Worm (Caenorhabditis elegans): ENCODE measurements around the gene fbxa-99.

Gene fbxa-99

DNA sequence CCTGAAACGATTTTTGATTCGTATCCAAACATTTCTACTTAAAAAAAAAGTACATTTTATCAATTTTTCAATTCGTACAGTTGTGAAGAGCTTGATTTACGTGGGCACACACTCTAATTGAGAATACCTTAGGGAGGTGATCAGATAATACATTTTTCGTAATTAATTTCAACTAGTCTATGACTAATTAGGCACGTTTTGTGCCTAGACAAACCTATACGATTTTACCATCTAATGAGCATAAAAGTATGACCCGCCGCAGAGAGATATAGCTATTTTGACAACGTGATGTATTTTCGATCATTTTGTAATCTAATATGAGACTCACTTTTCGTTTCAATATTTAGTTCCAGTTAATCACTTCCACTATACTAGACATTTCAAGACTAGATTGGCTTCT lies 34.3 kb upstream of the fbxa-99 start:
- no peak for TF ChIP-seq pha-4 (tag; optimal IDR thresholded peaks at IDR 0.05)
- no peak for TF ChIP-seq snpc-4 (tag; optimal IDR thresholded peaks at IDR 0.05)
- TF ChIP-seq nhr-76 (tag; optimal IDR thresholded peaks at IDR 0.05), result no peak
- TF ChIP-seq nhr-77 (tag; optimal IDR thresholded peaks at IDR 0.05), result no peak
- no peak for TF ChIP-seq elt-2 (tag; optimal IDR thresholded peaks at IDR 0.05)
- TF ChIP-seq ceh-9 (tag; optimal IDR thresholded peaks at IDR 0.05), result no peak
- TF ChIP-seq egl-27 (tag; optimal IDR thresholded peaks at IDR 0.05), result no peak
- TF ChIP-seq daf-12 (tag; optimal IDR thresholded peaks at IDR 0.05), result no peak
- TF ChIP-seq ztf-11 (tag; optimal IDR thresholded peaks at IDR 0.05), result no peak
- no peak for TF ChIP-seq pqm-1 (tag; optimal IDR thresholded peaks at IDR 0.05)
- TF ChIP-seq elt-1 (tag; optimal IDR thresholded peaks at IDR 0.05), result no peak
- no peak for TF ChIP-seq mml-1 (tag; optimal IDR thresholded peaks at IDR 0.05)
- TF ChIP-seq sea-2 (GFP tag; optimal IDR thresholded peaks at IDR 0.05), result no peak
- no peak for TF ChIP-seq nhr-237 (tag; optimal IDR thresholded peaks at IDR 0.05)
- no peak for TF ChIP-seq elt-3 (tag; optimal IDR thresholded peaks at IDR 0.05)
- TF ChIP-seq nhr-12 (tag; optimal IDR thresholded peaks at IDR 0.05), result no peak

DNA sequence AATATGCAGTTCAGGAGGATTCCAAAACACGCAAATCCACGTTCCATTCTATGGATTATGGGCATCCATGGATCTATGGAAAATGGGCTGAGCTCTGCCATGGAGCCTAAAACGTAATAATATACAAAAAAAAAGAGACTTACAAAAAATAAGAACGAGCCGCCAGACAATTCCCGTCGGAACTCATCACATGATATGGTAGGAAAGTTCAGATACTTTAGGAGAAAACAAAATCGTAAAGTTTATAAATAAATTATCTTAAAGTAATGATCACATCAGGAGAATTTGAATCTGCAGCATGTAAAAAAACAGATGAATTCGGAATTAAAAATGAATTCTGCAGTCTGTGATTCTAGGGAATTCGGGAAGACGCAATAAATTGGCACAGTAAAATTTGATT lies 33.0 kb upstream of the fbxa-99 start, which contains the start of gene str-232:
Gene str-232, minus strand, starts transcription at position 101 of the 400 bp plus-strand sequence.
- TF ChIP-seq nhr-237 (tag; optimal IDR thresholded peaks at IDR 0.05), result no peak
- no peak for TF ChIP-seq snpc-4 (tag; optimal IDR thresholded peaks at IDR 0.05)
- no peak for TF ChIP-seq ama-1 (optimal IDR thresholded peaks at IDR 0.05)
- TF ChIP-seq sea-2 (GFP tag; optimal IDR thresholded peaks at IDR 0.05), result no peak
- no peak for TF ChIP-seq ztf-4 (tag; optimal IDR thresholded peaks at IDR 0.05)
- no peak for TF ChIP-seq R02D3.7 (tag; optimal IDR thresholded peaks at IDR 0.05)
- TF ChIP-seq tbx-2 (tag; optimal IDR thresholded peaks at IDR 0.05), result no peak
- TF ChIP-seq hmg-11 (tag; optimal IDR thresholded peaks at IDR 0.05), result no peak
- TF ChIP-seq pqm-1 (tag; optimal IDR thresholded peaks at IDR 0.05), result no peak
- no peak for TF ChIP-seq zag-1 (tag; optimal IDR thresholded peaks at IDR 0.05)
- TF ChIP-seq nhr-28 (tag; optimal IDR thresholded peaks at IDR 0.05), result no peak
- no peak for TF ChIP-seq elt-2 (tag; optimal IDR thresholded peaks at IDR 0.05)
- TF ChIP-seq nhr-25 (tag; optimal IDR thresholded peaks at IDR 0.05), result no peak

DNA sequence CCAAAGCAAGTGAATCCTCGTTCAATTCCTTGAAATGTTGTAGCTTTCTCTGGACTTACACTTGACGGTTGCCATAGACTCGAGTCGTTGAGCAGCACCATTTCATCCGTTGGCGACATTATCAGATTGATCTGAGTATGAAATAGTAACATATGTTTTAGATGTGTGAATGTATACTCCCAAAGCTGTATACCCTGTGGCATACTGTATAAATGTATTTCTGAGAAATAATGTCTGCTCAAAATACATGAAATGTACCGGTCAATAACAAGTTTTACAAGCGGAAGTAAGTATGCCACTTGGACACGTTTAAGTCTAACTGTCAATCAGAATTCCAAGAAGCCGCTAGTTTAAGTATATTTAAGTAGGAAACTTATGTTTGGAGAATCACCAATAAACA lies 26.9 kb upstream of the fbxa-99 start, which contains the start of gene str-233:
Gene str-233, minus strand, starts transcription at position 101 of the 400 bp plus-strand sequence.
- TF ChIP-seq nhr-23 (tag; optimal IDR thresholded peaks at IDR 0.05) (no peak), nhr-25 (tag; optimal IDR thresholded peaks at IDR 0.05) (no peak), fkh-10 (GFP tag; optimal IDR thresholded peaks at IDR 0.05) (no peak), nhr-11 (tag; optimal IDR thresholded peaks at IDR 0.05) (no peak), nhr-77 (tag; optimal IDR thresholded peaks at IDR 0.05) (no peak), egl-5 (tag; optimal IDR thresholded peaks at IDR 0.05) (no peak), nhr-28 (tag; optimal IDR thresholded peaks at IDR 0.05) (no peak), ama-1 (optimal IDR thresholded peaks at IDR 0.05) (no peak), ztf-11 (tag; optimal IDR thresholded peaks at IDR 0.05) (no peak), elt-2 (tag; optimal IDR thresholded peaks at IDR 0.05) (no peak), pqm-1 (tag; optimal IDR thresholded peaks at IDR 0.05) (no peak), nfya-1 (tag; optimal IDR thresholded peaks at IDR 0.05; ENCODE audit: insufficient read depth) (no peak), nhr-43 (tag; optimal IDR thresholded peaks at IDR 0.05; ENCODE audit: poor library complexity, severe bottlenecking) (no peak), nhr-12 (tag; optimal IDR thresholded peaks at IDR 0.05) (no peak), sea-2 (GFP tag; optimal IDR thresholded peaks at IDR 0.05) (no peak), unc-62 (GFP tag; optimal IDR thresholded peaks at IDR 0.05) (no peak), elt-1 (tag; optimal IDR thresholded peaks at IDR 0.05) (no peak), fos-1 (tag; optimal IDR thresholded peaks at IDR 0.05) (no peak)

DNA sequence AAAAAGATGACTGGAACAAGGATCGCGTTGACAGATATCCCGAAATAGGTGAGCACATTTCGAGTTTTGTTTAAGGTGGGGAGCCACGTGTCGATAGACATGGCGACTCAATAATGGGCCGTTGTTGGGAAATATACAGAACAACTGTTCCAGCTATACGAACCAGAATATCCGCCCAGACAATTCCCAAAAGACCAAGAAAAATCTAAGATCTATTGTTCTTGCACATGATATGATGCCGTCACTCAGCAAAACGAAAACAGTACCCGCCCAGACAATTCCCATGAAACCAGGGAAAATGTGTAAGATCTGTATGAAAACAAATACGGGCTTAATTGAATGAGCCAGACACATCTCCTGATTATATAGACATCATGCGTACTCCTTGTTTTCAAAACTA lies 24.9 kb upstream of the fbxa-99 start, which contains the start of gene str-231:
Gene str-231, minus strand, starts transcription at position 101 of the 400 bp plus-strand sequence.
- no peak for TF ChIP-seq ztf-11 (tag; optimal IDR thresholded peaks at IDR 0.05)
- TF ChIP-seq aly-2 (tag; optimal IDR thresholded peaks at IDR 0.05), result no peak
- TF ChIP-seq elt-2 (tag; optimal IDR thresholded peaks at IDR 0.05), result no peak
- TF ChIP-seq sea-2 (GFP tag; optimal IDR thresholded peaks at IDR 0.05), result no peak
- TF ChIP-seq hmg-11 (tag; optimal IDR thresholded peaks at IDR 0.05), result no peak
- TF ChIP-seq mdl-1 (tag; optimal IDR thresholded peaks at IDR 0.05), result no peak
- TF ChIP-seq nhr-67 (tag; optimal IDR thresholded peaks at IDR 0.05), result no peak
- no peak for TF ChIP-seq nhr-11 (tag; optimal IDR thresholded peaks at IDR 0.05)
- no peak for TF ChIP-seq nfya-1 (tag; optimal IDR thresholded peaks at IDR 0.05; ENCODE audit: insufficient read depth)
- TF ChIP-seq lin-15B (tag; optimal IDR thresholded peaks at IDR 0.05), result no peak
- TF ChIP-seq nhr-23 (tag; optimal IDR thresholded peaks at IDR 0.05), result no peak
- TF ChIP-seq fkh-10 (GFP tag; optimal IDR thresholded peaks at IDR 0.05), result no peak
- no peak for TF ChIP-seq unc-62 (GFP tag; optimal IDR thresholded peaks at IDR 0.05)
- TF ChIP-seq R02D3.7 (tag; optimal IDR thresholded peaks at IDR 0.05), result no peak
- no peak for TF ChIP-seq jun-1 (tag; optimal IDR thresholded peaks at IDR 0.05)
- TF ChIP-seq snpc-4 (tag; optimal IDR thresholded peaks at IDR 0.05), result no peak

All from whole organism, L3 larva.